Fruit fly (Drosophila melanogaster): ENCODE results near the gene yem.

Gene yem

DNA sequence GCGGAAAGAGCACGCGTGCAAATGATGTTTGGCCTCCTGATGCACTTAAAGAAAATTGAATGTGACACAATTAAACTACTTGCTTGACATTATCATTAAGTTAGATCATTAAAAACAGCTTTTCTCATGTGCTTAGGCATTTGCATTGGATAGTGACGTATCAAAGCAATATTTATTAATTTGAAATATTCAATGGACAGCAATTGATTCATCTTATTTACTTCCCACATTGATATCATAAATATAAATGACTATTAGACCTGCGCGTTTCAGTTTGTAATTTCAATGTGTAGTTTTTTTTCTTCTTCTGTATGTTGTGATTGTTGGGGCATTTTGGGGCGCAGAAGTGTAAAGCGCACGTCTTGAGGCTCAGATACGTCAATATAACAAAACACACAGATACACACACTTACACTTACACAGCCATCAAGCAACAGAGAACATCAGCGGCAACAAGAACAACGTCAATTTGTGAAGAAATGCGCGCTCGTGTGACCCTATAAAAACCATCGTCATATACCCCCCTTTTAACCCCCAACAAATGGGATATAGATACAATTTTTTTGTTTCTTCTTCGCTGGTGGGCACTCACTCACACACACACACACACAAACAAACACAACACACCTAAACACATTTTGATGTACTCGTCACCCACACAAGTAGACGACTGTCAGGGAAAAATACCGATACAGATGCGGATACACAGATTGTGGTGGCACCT is 33.6 kb downstream of the yem start (continued):
- TF ChIP-seq dimm (GFP tag; IDR thresholded peaks at IDR 0.05) = no peak
- peak; percentile 77 for TF ChIP-seq dysf (GFP tag; IDR thresholded peaks at IDR 0.05)
- TF ChIP-seq CG17829 (tag; optimal IDR thresholded peaks at IDR 0.05) = peak; percentile 72
- TF ChIP-seq CG6689 (GFP tag; IDR thresholded peaks at IDR 0.05) = peak; percentile 73
- TF ChIP-seq HHEX (GFP tag; optimal IDR thresholded peaks at IDR 0.05) = peak; percentile 76
- peak; percentile 61 to 63 for TF ChIP-seq dpn (GFP tag; optimal IDR thresholded peaks at IDR 0.05)
- peak; percentile 41 for TF ChIP-seq CG12942 (GFP tag; optimal IDR thresholded peaks at IDR 0.05)
- TF ChIP-seq fd96Cb (tag; optimal IDR thresholded peaks at IDR 0.05) = peak; percentile 85
- peak; percentile 64 for TF ChIP-seq CG12219 (GFP tag; optimal IDR thresholded peaks at IDR 0.05)
- TF ChIP-seq CG8359 (GFP tag; optimal IDR thresholded peaks at IDR 0.05; ENCODE audit: borderline replicate concordance) = peak; percentile 23
- TF ChIP-seq CG11093 (GFP tag; IDR thresholded peaks at IDR 0.05) = peak; percentile 73; the same call in 2 of the 3 replicates
- 0 out of 2 replicates have a peak, but pooled peaks have one; percentile 20 for TF ChIP-seq ttk (GFP tag; IDR thresholded peaks at IDR 0.05)
- peak; percentile 84 for TF ChIP-seq CG11504 (tag; optimal IDR thresholded peaks at IDR 0.05)
- TF ChIP-seq trem (tag; optimal IDR thresholded peaks at IDR 0.05) = peak; percentile 77
- TF ChIP-seq CG11695 (GFP tag; IDR thresholded peaks at IDR 0.05) = peak; percentile 75; the same call in 2 of the 3 replicates
- TF ChIP-seq Six4 (GFP tag; optimal IDR thresholded peaks at IDR 0.05) = peak; percentile 36
- TF ChIP-seq Lim3 (GFP tag; IDR thresholded peaks at IDR 0.05) = no peak
- no peak for TF ChIP-seq GATAe (GFP tag; conservative IDR thresholded peaks at IDR 0.05)
- TF ChIP-seq lmd (GFP tag; IDR thresholded peaks at IDR 0.05) = peak; percentile 77
- TF ChIP-seq CG9437 (GFP tag; optimal IDR thresholded peaks at IDR 0.05) = peak; percentile 66
- peak; percentile 39 for TF ChIP-seq CHES-1-like (GFP tag; optimal IDR thresholded peaks at IDR 0.05)
- peak; percentile 63 for TF ChIP-seq CG18764 (GFP tag; optimal IDR thresholded peaks at IDR 0.05)
- TF ChIP-seq Xrp1 (GFP tag; IDR thresholded peaks at IDR 0.05) = peak; percentile 82
- TF ChIP-seq CG2120 (GFP tag; optimal IDR thresholded peaks at IDR 0.05) = peak; percentile 68
- TF ChIP-seq Dek (tag; optimal IDR thresholded peaks at IDR 0.05) = peak; percentile 44
- TF ChIP-seq CG11723 (GFP tag; optimal IDR thresholded peaks at IDR 0.05) = peak; percentile 56
- peak; percentile 33 for TF ChIP-seq CG10274 (GFP tag; optimal IDR thresholded peaks at IDR 0.05)
- TF ChIP-seq Dip3 (GFP tag; optimal IDR thresholded peaks at IDR 0.05) = peak; percentile 31
- TF ChIP-seq gt (GFP tag; IDR thresholded peaks at IDR 0.05) = no peak
- peak; percentile 9 for TF ChIP-seq CG8089 (GFP tag; optimal IDR thresholded peaks at IDR 0.05)
- TF ChIP-seq Oaz (GFP tag; IDR thresholded peaks at IDR 0.05) = no peak
- TF ChIP-seq Sry-δ (GFP tag; optimal IDR thresholded peaks at IDR 0.05) = no peak
- no peak; the same call in 1 of the 2 replicates for TF ChIP-seq Ravus (GFP tag; IDR thresholded peaks at IDR 0.05)
- TF ChIP-seq Doc2 (GFP tag; IDR thresholded peaks at IDR 0.05) = peak; percentile 17; the same call in 1 of the 2 replicates
- peak; percentile 56 for TF ChIP-seq fd3F (GFP tag; optimal IDR thresholded peaks at IDR 0.05)
- TF ChIP-seq pfk (GFP tag; optimal IDR thresholded peaks at IDR 0.05) = no peak
- peak; percentile 84 for TF ChIP-seq nmo (GFP tag; optimal IDR thresholded peaks at IDR 0.05)
- TF ChIP-seq E2f2 (GFP tag; IDR thresholded peaks at IDR 0.05) = peak; percentile 27; the same call in 1 of the 2 replicates
- peak; percentile 27 for TF ChIP-seq tup (GFP tag; optimal IDR thresholded peaks at IDR 0.05)
- peak; percentile 20 for TF ChIP-seq Usf (GFP tag; optimal IDR thresholded peaks at IDR 0.05)
- no peak for TF ChIP-seq vnd (GFP tag; IDR thresholded peaks at IDR 0.05; ENCODE audit: partially characterized antibody)
- peak; percentile 22 to 82 for TF ChIP-seq bsh (GFP tag; optimal IDR thresholded peaks at IDR 0.05)
- no peak for TF ChIP-seq pita (GFP tag; optimal IDR thresholded peaks at IDR 0.05)
- peak; percentile 33 for TF ChIP-seq NC2β (GFP tag; optimal IDR thresholded peaks at IDR 0.05)
- TF ChIP-seq CG7963 (GFP tag; IDR thresholded peaks at IDR 0.05; ENCODE audit: partially characterized antibody) = no peak
- peak; percentile 45 for TF ChIP-seq CG6683 (GFP tag; optimal IDR thresholded peaks at IDR 0.05)
- TF ChIP-seq D19A (tag; optimal IDR thresholded peaks at IDR 0.05) = peak; percentile 71
- TF ChIP-seq CG32767 (GFP tag; IDR thresholded peaks at IDR 0.05) = peak; percentile 26; the same call in 1 of the 2 replicates
- no peak for TF ChIP-seq Tbp (GFP tag; optimal IDR thresholded peaks at IDR 0.05)

Measured in whole organism, embryonic.